Worm (Caenorhabditis elegans): ENCODE data around the gene R07G3.7.

Gene R07G3.7

ce11 chrII:7588295-7588694 lies 25.2 kb downstream of the R07G3.7 start:
- no peak for TF ChIP-seq ceh-16 (tag; optimal IDR thresholded peaks at IDR 0.05)

ce11 chrII:7583555-7583954 lies 30.0 kb downstream of the R07G3.7 start, which contains the start of gene mks-3:
Gene mks-3 (minus strand): TSS chrII:7583655.
- no peak for TF ChIP-seq elt-1 (tag; optimal IDR thresholded peaks at IDR 0.05)
- no peak for TF ChIP-seq sma-3 (GFP tag; optimal IDR thresholded peaks at IDR 0.05)
- no peak for TF ChIP-seq crh-2 (tag; optimal IDR thresholded peaks at IDR 0.05)
- no peak for TF ChIP-seq zag-1 (tag; optimal IDR thresholded peaks at IDR 0.05)
- no peak for TF ChIP-seq snpc-4 (tag; optimal IDR thresholded peaks at IDR 0.05)
- TF ChIP-seq egl-27 (tag; optimal IDR thresholded peaks at IDR 0.05), result no peak
- no peak for TF ChIP-seq Y55F3AM.14 (GFP tag; optimal IDR thresholded peaks at IDR 0.05)
- TF ChIP-seq R02D3.7 (tag; optimal IDR thresholded peaks at IDR 0.05), result no peak
- no peak for TF ChIP-seq unc-39 (tag; optimal IDR thresholded peaks at IDR 0.05)
- no peak for TF ChIP-seq nhr-21 (tag; optimal IDR thresholded peaks at IDR 0.05)
- TF ChIP-seq nhr-237 (tag; optimal IDR thresholded peaks at IDR 0.05), result no peak

ce11 chrII:7577412-7577811 lies 36.1 kb downstream of the R07G3.7 start, which contains the start of gene F35D2.6:
Gene F35D2.6 (plus strand): TSS chrII:7577712.
- TF ChIP-seq nhr-6 (tag; optimal IDR thresholded peaks at IDR 0.05) (no peak), crh-2 (tag; optimal IDR thresholded peaks at IDR 0.05) (no peak), elt-3 (tag; optimal IDR thresholded peaks at IDR 0.05) (no peak), nhr-25 (tag; optimal IDR thresholded peaks at IDR 0.05) (no peak), ztf-4 (tag; optimal IDR thresholded peaks at IDR 0.05) (no peak), ztf-1 (GFP tag; conservative IDR thresholded peaks at IDR 0.05) (no peak), fos-1 (tag; optimal IDR thresholded peaks at IDR 0.05) (no peak), nhr-237 (tag; optimal IDR thresholded peaks at IDR 0.05) (no peak), mdl-1 (tag; optimal IDR thresholded peaks at IDR 0.05) (no peak), nhr-23 (tag; optimal IDR thresholded peaks at IDR 0.05) (no peak)

ce11 chrII:7575614-7576013 lies 37.9 kb downstream of the R07G3.7 start, which contains the start of gene F35D2.1:
Gene F35D2.1 (plus strand): TSS chrII:7575914.
- TF ChIP-seq sma-3 (GFP tag; optimal IDR thresholded peaks at IDR 0.05) (no peak), elt-3 (tag; optimal IDR thresholded peaks at IDR 0.05) (no peak), nhr-12 (tag; optimal IDR thresholded peaks at IDR 0.05) (no peak), mbf-1 (tag; optimal IDR thresholded peaks at IDR 0.05) (no peak), C34F6.9 (tag; optimal IDR thresholded peaks at IDR 0.05) (no peak), ceh-82 (tag; optimal IDR thresholded peaks at IDR 0.05) (no peak)

- TF ChIP-seq nhr-129 (tag; optimal IDR thresholded peaks at IDR 0.05), result no peak
- TF ChIP-seq mab-5 (tag; optimal IDR thresholded peaks at IDR 0.05), result no peak
- no peak for TF ChIP-seq blmp-1 (tag; optimal IDR thresholded peaks at IDR 0.05; ENCODE audit: insufficient read depth)
- TF ChIP-seq nhr-23 (tag; optimal IDR thresholded peaks at IDR 0.05), result no peak
- no peak for TF ChIP-seq lin-11 (tag; optimal IDR thresholded peaks at IDR 0.05)
- TF ChIP-seq ceh-16 (tag; optimal IDR thresholded peaks at IDR 0.05), result no peak
- no peak for TF ChIP-seq C34F6.9 (tag; optimal IDR thresholded peaks at IDR 0.05)
- TF ChIP-seq crh-2 (tag; optimal IDR thresholded peaks at IDR 0.05), result no peak
- TF ChIP-seq ztf-11 (tag; optimal IDR thresholded peaks at IDR 0.05), result no peak
- TF ChIP-seq snpc-4 (tag; optimal IDR thresholded peaks at IDR 0.05), result no peak
- no peak for TF ChIP-seq Y55F3AM.14 (GFP tag; optimal IDR thresholded peaks at IDR 0.05)
- no peak for TF ChIP-seq ceh-82 (tag; optimal IDR thresholded peaks at IDR 0.05)
- no peak for TF ChIP-seq elt-3 (tag; optimal IDR thresholded peaks at IDR 0.05)
Measured at ce11 chrII:7574143-7574542, 39.4 kb downstream of the R07G3.7 start, which contains the start of gene F35D2.2. Gene F35D2.2 (plus strand): TSS chrII:7574443.

ce11 chrII:7570820-7571219 lies 42.7 kb downstream of the R07G3.7 start:
- no peak for TF ChIP-seq nhr-77 (tag; optimal IDR thresholded peaks at IDR 0.05)
- no peak for TF ChIP-seq ceh-82 (tag; optimal IDR thresholded peaks at IDR 0.05)
- TF ChIP-seq ceh-16 (tag; optimal IDR thresholded peaks at IDR 0.05), result no peak
- no peak for TF ChIP-seq ztf-4 (tag; optimal IDR thresholded peaks at IDR 0.05)
- TF ChIP-seq unc-62 (GFP tag; optimal IDR thresholded peaks at IDR 0.05), result no peak
- TF ChIP-seq elt-3 (tag; optimal IDR thresholded peaks at IDR 0.05), result no peak
- no peak for TF ChIP-seq unc-39 (tag; optimal IDR thresholded peaks at IDR 0.05)
- TF ChIP-seq nhr-237 (tag; optimal IDR thresholded peaks at IDR 0.05), result no peak

ce11 chrII:7570305-7570704 lies 43.2 kb downstream of the R07G3.7 start, which contains the start of gene F35D2.3:
Gene F35D2.3 (plus strand): TSS chrII:7570605.
- TF ChIP-seq ama-1 (optimal IDR thresholded peaks at IDR 0.05) (no peak), nhr-11 (tag; optimal IDR thresholded peaks at IDR 0.05) (no peak), snpc-4 (tag; optimal IDR thresholded peaks at IDR 0.05) (no peak), zag-1 (tag; optimal IDR thresholded peaks at IDR 0.05) (no peak), sma-3 (GFP tag; optimal IDR thresholded peaks at IDR 0.05) (no peak), nhr-12 (tag; optimal IDR thresholded peaks at IDR 0.05) (no peak), nhr-237 (tag; optimal IDR thresholded peaks at IDR 0.05) (no peak), nhr-129 (tag; optimal IDR thresholded peaks at IDR 0.05) (no peak), ZK546.5 (tag; optimal IDR thresholded peaks at IDR 0.05) (no peak), skn-1 (tag; optimal IDR thresholded peaks at IDR 0.05) (no peak), blmp-1 (tag; optimal IDR thresholded peaks at IDR 0.05; ENCODE audit: insufficient read depth) (no peak), F13H6.1 (tag; optimal IDR thresholded peaks at IDR 0.05) (no peak), mdl-1 (tag; optimal IDR thresholded peaks at IDR 0.05) (no peak), mbf-1 (tag; optimal IDR thresholded peaks at IDR 0.05) (no peak), nhr-77 (tag; optimal IDR thresholded peaks at IDR 0.05) (no peak), crh-2 (tag; optimal IDR thresholded peaks at IDR 0.05) (no peak), nhr-23 (tag; optimal IDR thresholded peaks at IDR 0.05) (no peak), nhr-21 (tag; optimal IDR thresholded peaks at IDR 0.05) (no peak), nhr-25 (tag; optimal IDR thresholded peaks at IDR 0.05) (no peak)
